Worm (Caenorhabditis elegans) whole organism, L4 larva: ENCODE results near the gene F32B6.4.

ENCODE experiments used
- F26F4.8 ChIP-seq: fragments of 200-800 bp; sonication (Bioruptor generic); conservative IDR thresholded peaks from 2 replicates; pipeline ENCODE4 v1.3.6; 2022; ENCODE audit warnings: missing genetic modification characterization, missing compliant biosample characterization
- aly-2 ChIP-seq: sonication (generic microtip); optimal IDR thresholded peaks from 2 replicates; lab custom pipeline; 2018; ENCODE audit warnings: missing biosample characterization, missing genetic modification characterization
- ceh-82 ChIP-seq: sonication (generic microtip); optimal IDR thresholded peaks from 2 replicates; lab custom pipeline; 2017; ENCODE audit warnings: missing biosample characterization, missing genetic modification characterization
- dpl-1 ChIP-seq: fragments of 150-350 bp; optimal IDR thresholded peaks from 2 replicates; lab custom pipeline; 2014; ENCODE audit warnings: missing biosample characterization, missing genetic modification reagents, missing genetic modification characterization
- jun-1 ChIP-seq: fragments of 150-350 bp; optimal IDR thresholded peaks from 2 replicates; lab custom pipeline; 2014; ENCODE audit warnings: missing biosample characterization, missing genetic modification reagents, missing genetic modification characterization
- nhr-102 ChIP-seq: sonication (generic microtip); optimal IDR thresholded peaks from 2 replicates; lab custom pipeline; 2016; ENCODE audit warnings: mild to moderate bottlenecking, missing genetic modification characterization, moderate library complexity, missing compliant biosample characterization
- nhr-76 ChIP-seq: fragments of 150-350 bp; optimal IDR thresholded peaks from 2 replicates; lab custom pipeline; 2014; ENCODE audit warnings: missing biosample characterization, missing genetic modification characterization
- pha-4 ChIP-seq, 2 experiments: fragments of 150-350 bp in 1 of 2; fragments of 200-800 bp in 1 of 2; sonication (Bioruptor generic) in 1 of 2; IDR thresholded peaks in 1 of 2; optimal IDR thresholded peaks in 1 of 2; 2 replicates each; pipeline versions ENCODE4 v1.3.6 to Lab custom; 2014 to 2022; ENCODE audit warnings: missing genetic modification characterization in 2 of 2, missing genetic modification reagents in 2 of 2, missing biosample characterization in 1 of 2, missing compliant biosample characterization in 1 of 2
- snpc-1.2 ChIP-seq: fragments of 200-800 bp; sonication (Bioruptor generic); IDR thresholded peaks from 2 replicates; pipeline ENCODE4 v1.3.6; 2022; ENCODE audit warnings: missing genetic modification reagents, missing genetic modification characterization, missing compliant biosample characterization
- snpc-4 ChIP-seq: fragments of 150-350 bp; optimal IDR thresholded peaks from 2 replicates; lab custom pipeline; 2014; ENCODE audit warnings: missing biosample characterization, missing genetic modification characterization
- vab-7 ChIP-seq: fragments of 200-800 bp; sonication (Bioruptor generic); IDR thresholded peaks from 2 replicates; pipeline ENCODE4 v1.3.6; 2022; ENCODE audit warnings: missing genetic modification reagents, missing genetic modification characterization, missing compliant biosample characterization

DNA sequence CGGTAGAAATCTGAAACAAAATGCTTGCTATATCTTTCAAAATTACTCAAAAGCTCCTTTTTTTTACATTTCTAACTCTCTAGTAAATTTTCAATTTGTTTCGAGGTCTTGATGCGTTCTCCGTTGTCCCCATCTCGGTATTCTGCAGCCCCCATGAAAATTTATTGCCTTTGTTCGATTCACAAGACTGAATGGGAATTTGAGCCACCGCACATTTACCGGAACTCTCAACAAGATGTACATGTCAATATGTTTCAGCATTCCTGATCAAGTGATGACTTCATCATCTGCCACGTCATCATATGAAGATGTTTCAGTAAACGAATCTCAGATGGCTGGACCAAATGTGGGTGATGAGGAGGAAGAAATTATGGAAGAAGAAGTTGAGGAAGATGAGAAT lies 28.6 kb upstream of the F32B6.4 start:
- TF ChIP-seq vab-7 (GFP tag; lab: Robert Waterston, UW) (no peak), pha-4 (GFP tag; IDR thresholded peaks at IDR 0.05; lab: Robert Waterston, UW) (no peak), pha-4 (tag; optimal IDR thresholded peaks at IDR 0.05; lab: Kevin White, UChicago) (no peak), snpc-4 (tag; lab: Kevin White, UChicago) (no peak), jun-1 (no peak), snpc-1.2 (GFP tag; lab: Robert Waterston, UW) (no peak), aly-2 (tag; lab: Kevin White, UChicago) (no peak), F26F4.8 (GFP tag; lab: Robert Waterston, UW) (no peak), nhr-76 (no peak), dpl-1 (GFP tag; lab: Kevin White, UChicago) (no peak), nhr-102 (tag; lab: Kevin White, UChicago) (no peak), ceh-82 (no peak)
